Worm (Caenorhabditis elegans) whole organism, midembryonic: ENCODE data around the gene amt-4.
A peak's percentile ranks its signal among the peaks of the same experiment; 100 is the strongest.
"Not testable (repeated sequence)": the region's sequence is repeated elsewhere in the genome, so short reads cannot be mapped to it uniquely, and the experiment has no call there.

ENCODE experiments used
- T22C8.4 ChIP-seq: fragments of 200-800 bp; sonication (Bioruptor generic); IDR thresholded peaks from 2 replicates; pipeline ENCODE4 v1.3.6; 2022; ENCODE audit warnings: missing genetic modification characterization, missing compliant biosample characterization
- klf-2 ChIP-seq: fragments of 200-800 bp; sonication (Bioruptor generic); conservative IDR thresholded peaks from 2 replicates; pipeline ENCODE4 v1.3.6; 2022; ENCODE audit warnings: missing genetic modification reagents, missing genetic modification characterization, missing compliant biosample characterization
- tab-1 ChIP-seq: fragments of 200-800 bp; sonication (Bioruptor generic); IDR thresholded peaks from 2 replicates; pipeline ENCODE4 v1.3.6; 2022; ENCODE audit warnings: missing genetic modification characterization, missing compliant biosample characterization

- TF ChIP-seq tab-1 (GFP tag; lab: Robert Waterston, UW) = peak; percentile 48; the same call in 1 of the 2 replicates
- not testable (repeated sequence) for TF ChIP-seq klf-2, T22C8.4 (GFP tag; lab: Robert Waterston, UW)
Measured at ce11 chrX:4606389-4606880, 41.3 kb downstream of the amt-4 start.
